Worm (Caenorhabditis elegans): ENCODE data around the gene F54F7.10.

Gene F54F7.10

ce11 chrX:11907263-11907662 lies 43.9 kb downstream of the F54F7.10 start, which contains the start of gene Y62H9A.11:
TSS of gene Y62H9A.11 (minus strand) at chrX:11907363.
- TF ChIP-seq unc-62 (GFP tag; optimal IDR thresholded peaks at IDR 0.05): no peak

ce11 chrX:11908226-11908625 lies 44.8 kb downstream of the F54F7.10 start:
- no peak for TF ChIP-seq unc-62 (GFP tag; optimal IDR thresholded peaks at IDR 0.05)

- TF ChIP-seq unc-62 (GFP tag; optimal IDR thresholded peaks at IDR 0.05): no peak
These were observed 45.8 kb downstream of the F54F7.10 start for ce11 chrX:11909168-11909567.

- TF ChIP-seq unc-62 (GFP tag; optimal IDR thresholded peaks at IDR 0.05): no peak
These were observed 46.6 kb downstream of the F54F7.10 start, which contains the start of gene Y62H9A.15 for ce11 chrX:11910046-11910445. TSS of gene Y62H9A.15 (minus strand) at chrX:11910145.

ce11 chrX:11913824-11914223 lies 50.4 kb downstream of the F54F7.10 start, which contains the start of gene Y62H9A.12:
TSS of gene Y62H9A.12 (plus strand) at chrX:11914124.
- TF ChIP-seq unc-62 (GFP tag; optimal IDR thresholded peaks at IDR 0.05): no peak

Measured in whole organism, dauer.